Fruit fly (Drosophila melanogaster) ovary, adult (tissue): ENCODE measurements around the gene CCT7.

ENCODE experiments used
- CG17801 ChIP-seq: fragments of 200-800 bp; optimal IDR thresholded peaks from 2 replicates; lab custom pipeline; 2019; ENCODE audit warnings: missing biosample characterization, mild to moderate bottlenecking, missing genetic modification characterization, moderate library complexity; ENCODE audit not compliant: partially characterized antibody

Gene CCT7

DNA sequence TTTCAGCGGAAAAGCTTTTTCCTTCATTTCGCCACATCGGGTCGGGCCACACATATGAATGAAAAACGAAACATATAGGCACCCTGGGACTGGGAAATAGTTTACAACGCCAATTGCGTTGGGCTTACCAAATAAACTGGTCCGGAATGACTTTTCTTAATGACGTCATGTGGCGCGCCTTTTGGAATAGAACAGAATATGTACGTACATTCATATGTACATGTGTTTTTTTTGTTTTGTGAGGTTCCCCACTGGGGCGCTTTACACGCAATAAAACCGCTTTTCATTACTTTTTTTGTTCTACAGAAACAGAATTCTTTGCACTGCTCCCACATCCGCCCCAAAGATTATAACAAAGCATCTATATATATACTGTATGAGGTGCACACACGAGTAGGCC, 3.0 kb upstream of the CCT7 start:
- no peak for TF ChIP-seq CG17801 (GFP tag; lab: Kevin White, UChicago)

- no peak for TF ChIP-seq CG17801 (GFP tag; lab: Kevin White, UChicago)
Measured at dm6 chr3R:8799866-8800265, 1.5 kb upstream of the CCT7 start.

DNA sequence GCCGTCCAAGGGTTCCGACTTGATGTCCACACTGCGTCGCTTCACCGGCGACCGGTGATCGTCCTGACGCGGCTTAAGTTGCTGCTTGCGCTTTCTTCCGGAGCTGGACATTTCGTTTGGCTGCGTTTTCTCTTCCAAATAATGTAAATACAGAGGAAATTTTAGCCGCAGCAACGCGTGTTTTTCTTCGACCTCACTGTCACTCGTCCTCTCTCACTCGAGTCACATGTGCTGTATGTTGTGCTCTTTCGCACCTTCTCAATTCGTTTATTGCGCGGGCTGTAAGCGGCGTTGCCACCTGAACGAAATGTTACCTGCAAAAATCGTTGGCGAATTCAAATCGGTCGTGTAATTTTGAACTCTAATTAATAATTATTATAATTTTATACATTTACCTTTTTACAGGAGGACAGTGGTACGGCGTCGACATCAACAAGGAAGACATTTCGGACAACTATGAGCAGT, 4.1 kb downstream of the CCT7 start, which contains the start of gene CG9839:
TSS of gene CG9839 (minus strand) at position 415 of the 465 bp plus-strand sequence.
- no peak for TF ChIP-seq CG17801 (GFP tag; lab: Kevin White, UChicago)

dm6 chr3R:8806104-8806503, 4.7 kb downstream of the CCT7 start, which contains the start of gene hng2:
Gene hng2, plus strand, starts transcription at chr3R:8806322.
- TF ChIP-seq CG17801 (GFP tag; lab: Kevin White, UChicago): no peak

DNA sequence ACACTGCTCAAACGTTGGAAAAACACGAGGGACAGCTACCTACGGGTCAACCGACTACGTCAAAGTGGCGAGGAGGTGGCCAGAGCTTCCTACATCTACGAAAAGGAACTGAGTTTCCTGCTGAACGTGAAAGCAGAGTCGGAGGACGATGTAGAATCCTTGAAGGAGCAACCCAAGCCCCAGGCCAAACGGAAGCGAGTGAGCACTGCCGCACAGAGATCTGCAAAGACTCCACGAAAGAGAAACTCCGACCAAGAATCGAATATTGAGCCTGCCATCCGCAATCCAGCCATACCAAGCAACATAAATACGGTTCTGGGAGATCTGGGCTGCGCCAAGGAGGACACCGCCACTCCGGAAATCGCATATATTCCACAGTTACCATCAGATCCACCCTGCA, 5.3 kb downstream of the CCT7 start:
- no peak for TF ChIP-seq CG17801 (GFP tag; lab: Kevin White, UChicago)

DNA sequence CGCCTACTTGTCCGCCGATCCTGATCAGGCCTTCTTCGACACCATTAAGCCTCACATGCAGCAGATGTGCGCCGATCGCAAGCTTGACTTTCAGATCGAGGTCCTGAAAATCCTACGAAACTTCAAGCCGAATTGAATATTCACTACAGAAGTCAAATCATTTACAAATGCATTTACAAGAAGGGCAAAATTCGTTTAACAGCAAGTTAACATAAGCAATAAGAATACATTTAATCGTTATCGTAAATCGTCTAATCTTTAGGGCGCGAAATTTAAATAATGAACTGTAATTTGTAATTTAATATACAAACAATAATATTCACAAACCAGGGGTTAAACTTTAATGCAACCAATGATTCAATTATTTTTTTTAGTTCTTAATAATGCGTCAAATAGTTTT, 5.7 kb downstream of the CCT7 start:
- TF ChIP-seq CG17801 (GFP tag; lab: Kevin White, UChicago): no peak

- TF ChIP-seq CG17801 (GFP tag; lab: Kevin White, UChicago): no peak
Measured at dm6 chr3R:8807831-8808517, 6.6 kb downstream of the CCT7 start.

DNA sequence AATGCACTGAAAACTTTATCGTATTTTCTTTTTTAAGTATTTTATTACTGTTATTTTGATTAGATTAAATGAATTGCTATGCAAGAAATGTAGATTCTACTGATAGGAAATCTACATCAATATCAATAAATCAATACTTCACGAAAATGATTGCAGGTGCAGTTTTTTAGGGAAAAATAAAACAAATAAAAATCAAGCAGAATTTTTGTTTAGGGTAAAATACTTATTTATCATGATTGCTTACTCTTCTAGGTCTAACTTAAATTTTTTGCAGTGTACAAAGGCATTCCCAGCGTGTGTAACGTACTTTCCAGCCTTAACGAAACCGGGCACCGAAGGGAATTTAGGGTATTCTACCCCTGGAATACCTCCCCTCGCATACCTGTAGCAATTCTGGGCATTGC, 7.2 kb downstream of the CCT7 start:
- no peak for TF ChIP-seq CG17801 (GFP tag; lab: Kevin White, UChicago)

DNA sequence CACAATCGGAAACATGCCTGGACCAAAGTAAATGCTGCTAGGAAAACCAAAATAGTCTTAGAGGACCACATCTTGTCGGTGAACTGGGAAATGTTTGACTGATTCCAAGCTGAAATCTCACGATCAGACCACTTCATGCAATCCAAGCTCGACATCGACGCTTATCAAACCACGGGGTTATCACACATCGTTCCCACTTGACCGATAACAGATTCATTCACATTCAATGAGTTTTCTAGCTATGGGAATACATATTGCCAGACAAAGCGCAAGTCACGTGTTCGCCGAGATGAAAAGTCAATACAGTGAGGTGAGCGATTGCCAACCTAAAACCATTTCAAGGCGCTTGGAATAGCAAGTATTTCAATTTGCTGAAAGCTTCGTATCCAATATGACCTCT, 8.3 kb downstream of the CCT7 start:
- no peak for TF ChIP-seq CG17801 (GFP tag; lab: Kevin White, UChicago)

- peak; percentile 72 for TF ChIP-seq CG17801 (GFP tag; lab: Kevin White, UChicago)
Measured at dm6 chr3R:8810397-8811184, 9.2 kb downstream of the CCT7 start.

DNA sequence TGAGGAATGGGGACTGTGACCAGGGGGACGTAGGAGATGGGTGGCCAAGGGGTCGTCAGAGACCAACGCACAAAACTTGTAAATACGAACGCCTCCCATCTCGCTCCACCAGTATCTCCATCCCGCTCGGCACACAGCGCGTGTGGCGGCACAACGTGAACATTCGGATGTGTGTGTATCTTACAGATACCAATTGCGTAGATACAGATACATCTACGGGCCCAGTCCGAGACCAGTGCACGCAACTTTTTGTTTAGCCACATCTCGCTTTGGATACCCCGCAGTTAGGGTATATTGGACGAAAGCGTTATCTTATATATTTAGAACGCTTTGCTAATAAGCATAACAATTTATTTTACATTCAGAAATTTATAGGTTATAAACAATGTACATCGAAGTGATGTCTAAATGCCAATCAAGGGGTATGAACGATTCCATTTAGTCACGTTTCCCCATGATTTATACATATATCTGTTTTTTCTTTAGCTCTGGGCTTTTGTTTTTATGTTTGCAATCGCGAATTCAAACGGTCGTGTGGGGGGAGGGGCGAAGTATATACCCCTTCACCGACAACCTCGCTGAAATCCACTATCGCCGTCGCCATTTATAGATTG, 10.1 kb downstream of the CCT7 start:
- peak; percentile 73 for TF ChIP-seq CG17801 (GFP tag; lab: Kevin White, UChicago)

DNA sequence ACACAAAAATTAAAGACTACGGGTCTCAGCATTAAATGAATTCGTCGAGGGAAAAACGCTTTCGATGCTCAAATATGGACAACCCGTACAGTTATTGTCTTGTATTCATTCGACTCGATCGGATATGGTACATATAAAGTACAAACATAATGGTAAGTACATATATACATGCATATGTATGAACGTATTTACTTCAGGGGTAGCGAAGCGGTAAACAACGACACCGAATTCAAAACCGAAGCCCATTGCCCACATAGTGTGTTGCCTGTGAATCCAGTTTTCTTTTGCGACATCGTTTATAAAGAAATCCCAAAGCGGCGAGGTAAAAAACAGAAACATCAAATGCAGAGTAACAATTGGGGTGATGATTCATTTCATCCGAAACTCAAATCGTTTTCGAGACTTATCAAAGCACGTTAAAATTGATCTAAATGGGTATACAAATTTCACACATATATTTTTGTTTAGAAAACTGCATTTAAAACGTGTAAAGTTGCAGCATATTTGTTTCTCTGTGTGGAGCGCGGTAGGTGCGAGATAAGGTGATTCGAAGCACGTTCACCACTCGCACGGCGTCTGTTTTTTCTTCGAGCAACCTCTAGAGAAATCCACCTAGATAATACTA, 11.1 kb downstream of the CCT7 start:
- TF ChIP-seq CG17801 (GFP tag; lab: Kevin White, UChicago): no peak

dm6 chr3R:8813164-8813629, 11.8 kb downstream of the CCT7 start, which contains the start of gene CG9837:
Gene CG9837, minus strand, starts transcription at chr3R:8813579.
- no peak for TF ChIP-seq CG17801 (GFP tag; lab: Kevin White, UChicago)

DNA sequence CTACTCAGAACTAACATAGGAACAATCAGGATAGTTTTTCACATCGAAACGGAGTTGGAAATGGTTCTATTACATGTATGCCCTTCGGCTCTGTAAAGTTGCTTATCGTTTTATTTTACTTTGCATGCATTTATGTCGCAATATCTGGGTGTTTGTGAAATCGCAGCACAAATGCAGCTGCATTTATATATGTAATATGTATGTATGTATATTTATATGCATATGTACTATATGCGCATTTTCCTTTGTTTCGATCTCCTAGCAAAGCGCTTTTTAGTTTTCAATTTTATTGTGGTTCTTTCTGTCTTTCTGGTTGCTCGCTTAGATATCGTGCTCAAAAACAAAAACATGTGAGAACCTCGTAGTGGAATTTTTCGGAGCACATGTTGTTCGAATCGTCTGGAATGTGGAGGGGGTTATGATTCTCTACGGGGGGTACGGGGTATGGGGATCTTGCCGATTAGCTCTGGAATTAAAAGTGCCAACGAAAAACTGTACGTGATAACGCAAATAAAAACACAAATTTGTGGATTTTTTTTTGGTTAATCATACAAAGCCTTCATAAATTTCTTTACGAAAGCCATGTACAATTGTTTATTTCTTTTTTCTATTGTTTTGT, 12.8 kb downstream of the CCT7 start:
- TF ChIP-seq CG17801 (GFP tag; lab: Kevin White, UChicago): no peak
